Fruit fly (Drosophila melanogaster) whole organism, adult: Measurements from ENCODE around the gene CG32488.

Experiments
- CG14711 ChIP-seq: fragments of 200-800 bp; sonication (Bioruptor generic); optimal IDR thresholded peaks from 2 replicates; lab custom pipeline; 2018; ENCODE audit warnings: missing biosample characterization, mild to moderate bottlenecking, missing genetic modification characterization, moderate library complexity
- CG1620 ChIP-seq: fragments of 200-800 bp; sonication (Bioruptor generic); optimal IDR thresholded peaks from 2 replicates; lab custom pipeline; 2016; ENCODE audit warnings: missing biosample characterization, missing genetic modification characterization
- CG7045 ChIP-seq: fragments of 200-800 bp; sonication (Bioruptor generic); optimal IDR thresholded peaks from 2 replicates; lab custom pipeline; 2017; ENCODE audit warnings: missing biosample characterization, mild to moderate bottlenecking, missing genetic modification characterization
- CG7101 ChIP-seq: fragments of 200-800 bp; sonication (Bioruptor generic); optimal IDR thresholded peaks from 2 replicates; lab custom pipeline; 2018; ENCODE audit warnings: missing biosample characterization, mild to moderate bottlenecking, missing genetic modification characterization, moderate library complexity
- Clk ChIP-seq: fragments of 200-800 bp; sonication (Bioruptor generic); optimal IDR thresholded peaks from 2 replicates; lab custom pipeline; 2017; ENCODE audit warnings: missing biosample characterization, missing genetic modification characterization
- Hr96 ChIP-seq: fragments of 200-800 bp; sonication (Bioruptor generic); optimal IDR thresholded peaks from 2 replicates; lab custom pipeline; 2016; ENCODE audit warnings: missing biosample characterization, missing genetic modification characterization
- Mnt ChIP-seq: fragments of 200-800 bp; sonication (Bioruptor generic); optimal IDR thresholded peaks from 2 replicates; lab custom pipeline; 2016; ENCODE audit warnings: missing biosample characterization, mild to moderate bottlenecking, missing genetic modification characterization
- bab1 ChIP-seq: fragments of 200-800 bp; sonication (Bioruptor generic); optimal IDR thresholded peaks from 3 replicates; lab custom pipeline; 2019; ENCODE audit warnings: missing biosample characterization, mild to moderate bottlenecking, missing genetic modification characterization, moderate library complexity
- cic ChIP-seq: fragments of 200-800 bp; sonication (Bioruptor generic); optimal IDR thresholded peaks from 2 replicates; lab custom pipeline; 2017; ENCODE audit warnings: missing biosample characterization, mild to moderate bottlenecking, missing genetic modification characterization, moderate library complexity
- kay ChIP-seq: fragments of 200-800 bp; sonication (Bioruptor generic); peaks from one replicate; lab custom pipeline; 2016; ENCODE audit warnings: missing biosample characterization, missing genetic modification characterization, borderline replicate concordance
- ovo ChIP-seq: fragments of 200-800 bp; sonication (Bioruptor generic); optimal IDR thresholded peaks from 2 replicates; lab custom pipeline; 2016; ENCODE audit warnings: missing biosample characterization, missing genetic modification characterization
- toe ChIP-seq: fragments of 200-800 bp; sonication (Bioruptor generic); optimal IDR thresholded peaks from 2 replicates; lab custom pipeline; 2016; ENCODE audit warnings: missing biosample characterization, missing genetic modification characterization

dm6 chr3L:3015969-3016368 is at the start of gene CG32488:
- TF ChIP-seq ovo = no peak
- no peak for TF ChIP-seq CG7101 (tag; lab: Kevin White, UChicago)
- no peak for TF ChIP-seq CG14711 (tag; lab: Kevin White, UChicago)
- TF ChIP-seq kay = no peak
- no peak for TF ChIP-seq bab1 (GFP tag; lab: Kevin White, UChicago)
- TF ChIP-seq Mnt (GFP tag; lab: Kevin White, UChicago) = no peak
- no peak for TF ChIP-seq Clk (GFP tag; lab: Kevin White, UChicago)
- no peak for TF ChIP-seq cic (GFP tag; lab: Kevin White, UChicago)
- TF ChIP-seq CG7045 (GFP tag; lab: Kevin White, UChicago) = no peak
- no peak for TF ChIP-seq Hr96 (GFP tag; lab: Kevin White, UChicago)
- no peak for TF ChIP-seq toe (GFP tag; lab: Kevin White, UChicago)
- TF ChIP-seq CG1620 (GFP tag; lab: Kevin White, UChicago) = no peak
